Worm (Caenorhabditis elegans) whole organism, L1 larva: Measurements from ENCODE around the gene F49C12.1.
"Not testable (repeated sequence)": the region's sequence is repeated elsewhere in the genome, so short reads cannot be mapped to it uniquely, and the experiment has no call there.

ENCODE experiments used
- C16A3.4 ChIP-seq: fragments of 150-350 bp; optimal IDR thresholded peaks from 2 replicates; lab custom pipeline; 2014; ENCODE audit warnings: missing biosample characterization, missing genetic modification characterization
- C34B4.2 ChIP-seq: sonication (generic microtip); optimal IDR thresholded peaks from 2 replicates; lab custom pipeline; 2017; ENCODE audit warnings: mild to moderate bottlenecking, missing genetic modification characterization, missing compliant biosample characterization
- aly-2 ChIP-seq: fragments of 150-350 bp; optimal IDR thresholded peaks from 2 replicates; lab custom pipeline; 2014; ENCODE audit warnings: missing biosample characterization, missing genetic modification characterization
- ama-1 ChIP-seq: fragments of 150-350 bp; optimal IDR thresholded peaks from 2 replicates; lab custom pipeline; 2014
- blmp-1 ChIP-seq: fragments of 150-350 bp; optimal IDR thresholded peaks from 2 replicates; lab custom pipeline; 2014; ENCODE audit warnings: missing biosample characterization, missing genetic modification characterization
- ceh-63 ChIP-seq: fragments of 200-800 bp; sonication (Bioruptor generic); optimal IDR thresholded peaks from 2 replicates; lab custom pipeline; 2018; ENCODE audit warnings: mild to moderate bottlenecking, missing genetic modification characterization, missing compliant biosample characterization
- ceh-8 ChIP-seq: fragments of 200-800 bp; sonication (Bioruptor generic); optimal IDR thresholded peaks from 2 replicates; lab custom pipeline; 2018; ENCODE audit warnings: mild to moderate bottlenecking, missing genetic modification characterization, moderate library complexity, missing compliant biosample characterization
- dpl-1 ChIP-seq, 3 experiments: fragments of 150-350 bp in 2 of 3; sonication (generic microtip) in 1 of 3; optimal IDR thresholded peaks; 2 replicates each; lab custom pipeline; 2014 to 2017; ENCODE audit warnings: missing biosample characterization in 3 of 3, missing genetic modification characterization in 3 of 3, missing genetic modification reagents in 3 of 3
- efl-1 ChIP-seq, 4 experiments: fragments of 150-350 bp; optimal IDR thresholded peaks in 3 of 4; peaks in 1 of 4; 1 replicate in 1 of 4; 2 replicates in 3 of 4; lab custom pipeline; 2014; ENCODE audit warnings: missing biosample characterization in 2 of 4, missing genetic modification characterization in 2 of 4, missing genetic modification reagents in 2 of 4
- efl-3 ChIP-seq: fragments of 200-800 bp; sonication (Bioruptor generic); optimal IDR thresholded peaks from 2 replicates; lab custom pipeline; 2018; ENCODE audit warnings: mild to moderate bottlenecking, missing genetic modification characterization, missing compliant biosample characterization
- egl-13 ChIP-seq: sonication (generic microtip); optimal IDR thresholded peaks from 2 replicates; lab custom pipeline; 2016; ENCODE audit warnings: missing genotype, missing genetic modification reagents, missing genetic modification characterization, missing compliant biosample characterization
- fos-1 ChIP-seq: fragments of 150-350 bp; optimal IDR thresholded peaks from 2 replicates; lab custom pipeline; 2014; ENCODE audit warnings: missing biosample characterization, missing genetic modification characterization
- grh-1 ChIP-seq: fragments of 200-800 bp; sonication (Bioruptor generic); IDR thresholded peaks from 2 replicates; pipeline ENCODE4 v1.3.6; 2022; ENCODE audit warnings: missing genetic modification reagents, missing genetic modification characterization, missing compliant biosample characterization
- hpl-2 ChIP-seq: fragments of 150-350 bp; optimal IDR thresholded peaks from 2 replicates; lab custom pipeline; 2014; ENCODE audit warnings: missing biosample characterization, missing genetic modification reagents, missing genetic modification characterization
- irx-1 ChIP-seq: sonication (generic microtip); optimal IDR thresholded peaks from 2 replicates; lab custom pipeline; 2016; ENCODE audit warnings: missing genetic modification characterization, missing compliant biosample characterization
- lin-35 ChIP-seq, 2 experiments: fragments of 150-350 bp; optimal IDR thresholded peaks; 2 replicates each; lab custom pipeline; 2014; ENCODE audit warnings: missing biosample characterization in 2 of 2, missing genetic modification characterization in 2 of 2, missing genetic modification reagents in 2 of 2
- mep-1 ChIP-seq: fragments of 150-350 bp; optimal IDR thresholded peaks from 2 replicates; lab custom pipeline; 2014; ENCODE audit warnings: missing biosample characterization, missing genetic modification characterization
- nhr-11 ChIP-seq: fragments of 150-350 bp; optimal IDR thresholded peaks from 2 replicates; lab custom pipeline; 2014; ENCODE audit warnings: missing biosample characterization, missing genetic modification characterization
- nhr-20 ChIP-seq: sonication (generic microtip); optimal IDR thresholded peaks from 2 replicates; lab custom pipeline; 2016; ENCODE audit warnings: mild to moderate bottlenecking, missing genetic modification characterization, missing compliant biosample characterization
- nhr-71 ChIP-seq: sonication (generic microtip); optimal IDR thresholded peaks from 2 replicates; lab custom pipeline; 2016; ENCODE audit warnings: mild to moderate bottlenecking, missing genetic modification characterization, moderate library complexity, missing compliant biosample characterization
- nhr-76 ChIP-seq: sonication (generic microtip); optimal IDR thresholded peaks from 2 replicates; lab custom pipeline; 2017; ENCODE audit warnings: missing biosample characterization, missing genetic modification characterization
- nhr-77 ChIP-seq: fragments of 150-350 bp; optimal IDR thresholded peaks from 2 replicates; lab custom pipeline; 2014; ENCODE audit warnings: missing biosample characterization, missing genetic modification characterization
- nhr-84 ChIP-seq: sonication (generic microtip); optimal IDR thresholded peaks from 2 replicates; lab custom pipeline; 2017; ENCODE audit warnings: missing biosample characterization, missing genetic modification characterization
- nhr-85 ChIP-seq: sonication (generic microtip); peaks from one replicate; lab custom pipeline; 2016; ENCODE audit warnings: missing genetic modification characterization, inconsistent platforms, missing compliant biosample characterization
- rnt-1 ChIP-seq: sonication (generic microtip); optimal IDR thresholded peaks from 2 replicates; lab custom pipeline; 2016; ENCODE audit warnings: mild to moderate bottlenecking, missing genetic modification characterization, moderate library complexity, missing compliant biosample characterization
- skn-1 ChIP-seq: fragments of 150-350 bp; optimal IDR thresholded peaks from 2 replicates; lab custom pipeline; 2014; ENCODE audit warnings: missing biosample characterization, missing genetic modification characterization
- snu-23 ChIP-seq: sonication (generic microtip); optimal IDR thresholded peaks from 2 replicates; lab custom pipeline; 2016; ENCODE audit warnings: missing genetic modification characterization, missing compliant biosample characterization
- sptf-1 ChIP-seq: fragments of 150-350 bp; optimal IDR thresholded peaks from 2 replicates; lab custom pipeline; 2014; ENCODE audit warnings: missing biosample characterization, missing genetic modification characterization
- sup-37 ChIP-seq: fragments of 200-800 bp; sonication (Bioruptor generic); optimal IDR thresholded peaks from 2 replicates; lab custom pipeline; 2018; ENCODE audit warnings: mild to moderate bottlenecking, missing genetic modification characterization, missing compliant biosample characterization
- unc-62 ChIP-seq: fragments of 150-350 bp; optimal IDR thresholded peaks from 2 replicates; lab custom pipeline; 2014; ENCODE audit warnings: missing biosample characterization, missing genetic modification reagents, missing genetic modification characterization
- unc-86 ChIP-seq: sonication (generic microtip); optimal IDR thresholded peaks from 2 replicates; lab custom pipeline; 2016; ENCODE audit warnings: missing genetic modification characterization, missing compliant biosample characterization
- vab-15 ChIP-seq: sonication (generic microtip); optimal IDR thresholded peaks from 2 replicates; lab custom pipeline; 2017; ENCODE audit warnings: missing genotype, mild to moderate bottlenecking, missing genetic modification characterization, missing compliant biosample characterization
- zag-1 ChIP-seq: fragments of 150-350 bp; optimal IDR thresholded peaks from 2 replicates; lab custom pipeline; 2014; ENCODE audit warnings: missing biosample characterization, missing genetic modification characterization
- ztf-11 ChIP-seq, 2 experiments: sonication (generic microtip); optimal IDR thresholded peaks; 2 replicates each; lab custom pipeline; 2016 to 2017; ENCODE audit warnings: missing genetic modification characterization in 2 of 2, missing biosample characterization in 1 of 2, missing compliant biosample characterization in 1 of 2

Gene F49C12.1

DNA sequence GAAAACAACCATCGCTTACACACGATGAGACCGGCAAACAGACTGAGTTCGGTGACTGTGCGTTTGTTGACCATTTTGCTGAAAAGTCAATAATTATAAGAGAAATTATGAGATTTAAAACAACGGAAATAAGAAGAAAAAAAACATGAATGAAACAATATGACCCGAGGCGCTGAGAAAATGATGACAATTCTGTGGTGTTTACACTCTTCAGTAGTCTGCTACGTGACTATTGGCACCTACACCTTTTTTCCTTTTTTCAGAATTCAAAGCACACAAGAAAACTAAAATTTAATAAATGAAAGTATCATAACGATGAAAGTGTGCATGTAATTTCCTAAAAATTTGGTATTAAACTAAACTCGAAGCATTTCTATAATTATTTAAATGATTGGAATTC is 36.5 kb downstream of the F49C12.1 start, which contains the start of gene Y11D7A.10:
Gene Y11D7A.10, minus strand, starts transcription at position 82 of the 400 bp plus-strand sequence.
- TF ChIP-seq lin-35 (GFP tag; optimal IDR thresholded peaks at IDR 0.05; lab: Kevin White, UChicago) (peak in 1 of 2 experiments; percentile 2), skn-1 (tag; lab: Kevin White, UChicago) (peak; percentile 60), dpl-1 (GFP tag; optimal IDR thresholded peaks at IDR 0.05; lab: Kevin White, UChicago) (no peak)

DNA sequence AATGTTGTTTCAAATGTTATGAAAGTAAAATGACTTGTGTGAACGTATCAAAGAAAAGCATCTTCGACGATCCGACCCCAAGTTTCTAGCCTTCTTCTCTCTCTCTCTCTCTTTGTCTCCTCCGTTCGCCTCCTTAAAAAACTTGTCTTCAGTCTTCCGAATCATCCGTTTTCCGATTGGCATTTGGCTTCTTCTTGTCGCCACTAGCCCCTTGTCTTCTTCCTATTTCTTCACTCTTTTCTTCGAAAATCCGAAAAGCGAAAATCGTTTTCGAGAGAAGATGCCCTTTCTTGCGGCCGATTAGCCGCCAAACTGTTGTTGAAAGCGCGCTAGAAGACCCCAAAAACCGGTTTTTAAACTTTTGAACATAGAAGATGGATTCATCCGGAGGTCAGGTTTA is 37.6 kb downstream of the F49C12.1 start:
- TF ChIP-seq sup-37 (GFP tag; lab: Kevin White, UChicago) = no peak
- no peak for TF ChIP-seq egl-13 (tag; lab: Kevin White, UChicago)
- TF ChIP-seq nhr-76 (tag; lab: Kevin White, UChicago) = no peak
- TF ChIP-seq nhr-84 (tag; lab: Kevin White, UChicago) = no peak
- TF ChIP-seq efl-3 (GFP tag; lab: Kevin White, UChicago) = no peak
- TF ChIP-seq C34B4.2 (tag; lab: Kevin White, UChicago) = no peak
- TF ChIP-seq ceh-63 (GFP tag; lab: Kevin White, UChicago) = no peak
- TF ChIP-seq blmp-1 (tag; lab: Kevin White, UChicago) = peak; percentile 93
- TF ChIP-seq nhr-71 (tag; lab: Kevin White, UChicago) = no peak
- no peak for TF ChIP-seq sptf-1
- TF ChIP-seq ama-1 (lab: Kevin White, UChicago) = peak; percentile 11
- TF ChIP-seq, all 84 proteins: peak for 2

DNA sequence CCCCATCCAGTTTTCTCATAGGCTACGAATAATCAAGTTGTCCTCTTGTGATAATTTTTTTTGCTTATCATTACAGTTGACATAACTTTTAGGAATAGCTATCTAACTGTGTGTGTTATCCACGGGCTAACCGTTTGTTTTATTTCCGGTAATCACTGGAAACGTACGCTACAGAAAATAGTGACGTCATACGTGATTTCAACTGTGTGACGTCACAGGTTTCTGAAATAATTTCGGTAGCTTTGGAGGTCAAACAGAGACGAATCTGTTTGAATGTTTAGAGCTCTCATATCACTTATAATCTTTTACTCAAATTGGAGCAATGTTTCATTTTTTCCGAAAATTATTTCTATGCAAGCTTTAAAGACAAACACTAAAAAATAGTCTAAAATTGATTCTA is 39.3 kb downstream of the F49C12.1 start:
- TF ChIP-seq C16A3.4 (tag; lab: Kevin White, UChicago) = no peak
- no peak for TF ChIP-seq nhr-77 (tag; lab: Kevin White, UChicago)
- no peak for TF ChIP-seq grh-1 (GFP tag; lab: Robert Waterston, UW)
- no peak for TF ChIP-seq nhr-85 (tag; lab: Kevin White, UChicago)
- no peak for TF ChIP-seq mep-1 (tag; lab: Kevin White, UChicago)
- TF ChIP-seq hpl-2 = no peak
- no peak for TF ChIP-seq C34B4.2 (tag; lab: Kevin White, UChicago)
- no peak for TF ChIP-seq unc-86 (tag; lab: Kevin White, UChicago)
- TF ChIP-seq vab-15 = no peak
- TF ChIP-seq zag-1 (tag; lab: Kevin White, UChicago) = no peak
- TF ChIP-seq rnt-1 (tag; lab: Kevin White, UChicago) = no peak
- TF ChIP-seq fos-1 (tag; lab: Kevin White, UChicago) = no peak
- no peak for TF ChIP-seq nhr-11 (tag; lab: Kevin White, UChicago)
- TF ChIP-seq irx-1 = no peak
- no peak for TF ChIP-seq ceh-8 (GFP tag; lab: Kevin White, UChicago)
- TF ChIP-seq egl-13 (tag; lab: Kevin White, UChicago) = no peak
- no peak for TF ChIP-seq snu-23 (GFP tag; lab: Kevin White, UChicago)

DNA sequence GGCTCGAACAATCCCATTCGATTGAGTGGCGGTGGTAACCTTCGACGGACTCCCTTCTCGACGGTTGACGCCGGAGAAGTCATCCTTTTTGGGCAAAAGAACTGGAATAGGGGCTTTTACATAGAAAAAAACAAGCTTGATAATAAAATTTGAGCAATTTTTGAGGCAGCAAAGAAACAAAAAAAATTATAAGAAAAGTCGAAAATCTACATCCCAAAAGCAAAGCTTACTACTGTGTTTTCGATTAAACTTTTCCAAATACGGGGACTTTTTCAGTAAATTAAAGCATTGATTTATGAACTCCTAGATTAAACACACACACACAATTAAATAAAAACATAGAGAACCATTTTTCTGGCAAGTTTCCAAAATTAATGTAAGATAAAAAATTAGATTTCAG is 40.1 kb downstream of the F49C12.1 start, which contains the start of gene Y11D7A.9:
Gene Y11D7A.9, minus strand, starts transcription at position 101 of the 400 bp plus-strand sequence.
- TF ChIP-seq ztf-11 (tag; optimal IDR thresholded peaks at IDR 0.05; lab: Kevin White, UChicago) = no peak
- no peak for TF ChIP-seq lin-35 (GFP tag; optimal IDR thresholded peaks at IDR 0.05; lab: Kevin White, UChicago)

DNA sequence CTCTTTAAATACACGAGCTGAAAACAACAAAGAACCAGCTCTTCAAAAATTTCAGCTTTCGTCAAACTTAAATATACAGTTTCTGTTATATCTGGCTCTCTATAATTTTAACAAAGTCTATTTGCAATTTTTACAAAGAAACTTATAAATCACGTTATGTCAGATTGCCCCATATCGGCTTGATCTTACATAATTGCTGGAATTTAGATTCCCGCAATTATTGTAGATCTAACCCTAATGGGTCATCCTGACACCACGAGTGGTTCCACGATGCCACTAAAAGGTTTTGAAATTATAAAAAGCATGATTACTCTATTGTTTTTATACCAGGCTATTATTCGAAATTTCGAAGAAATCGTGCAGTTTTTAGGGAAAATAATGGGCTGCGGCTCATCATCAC is 45.1 kb downstream of the F49C12.1 start, which contains the start of gene Y11D7A.8:
Gene Y11D7A.8, plus strand, starts transcription at position 301 of the 400 bp plus-strand sequence.
- no peak for TF ChIP-seq nhr-85 (tag; lab: Kevin White, UChicago)
- TF ChIP-seq efl-1 (optimal IDR thresholded peaks at IDR 0.05; lab: Kevin White, UChicago) = no peak
- peak in 1 of 2 experiments; percentile 83 for TF ChIP-seq efl-1 (GFP tag; optimal IDR thresholded peaks at IDR 0.05 in 1 of 2; lab: Kevin White, UChicago)
- TF ChIP-seq, all 84 proteins: peak for 1

DNA sequence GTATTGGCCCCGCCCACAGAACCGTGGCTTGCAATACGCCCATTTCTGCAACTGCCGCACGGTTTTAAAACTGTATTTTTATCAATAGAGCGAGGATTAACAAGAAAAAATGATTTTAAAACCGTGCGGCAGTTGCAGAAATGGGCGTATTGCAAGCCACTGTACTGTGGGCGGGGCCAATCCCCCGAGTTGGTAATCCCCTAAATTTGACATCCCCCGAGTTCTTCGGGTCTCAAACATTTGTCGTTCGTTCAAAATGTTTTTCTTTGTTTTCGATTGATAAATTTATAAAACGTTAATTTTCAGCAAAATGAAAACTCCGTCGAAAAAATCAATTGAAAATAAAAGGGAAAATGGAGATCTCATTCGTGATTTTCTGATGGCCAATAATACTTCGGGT is 46.9 kb downstream of the F49C12.1 start, which contains the start of gene Y11D7A.7:
Gene Y11D7A.7, plus strand, starts transcription at position 301 of the 400 bp plus-strand sequence.
- not testable (repeated sequence) for TF ChIP-seq nhr-20 (tag; lab: Kevin White, UChicago); aly-2 (tag; lab: Kevin White, UChicago); unc-62 (GFP tag; lab: Kevin White, UChicago)
